Worm (Caenorhabditis elegans): ENCODE results near the gene K07E3.9.

DNA sequence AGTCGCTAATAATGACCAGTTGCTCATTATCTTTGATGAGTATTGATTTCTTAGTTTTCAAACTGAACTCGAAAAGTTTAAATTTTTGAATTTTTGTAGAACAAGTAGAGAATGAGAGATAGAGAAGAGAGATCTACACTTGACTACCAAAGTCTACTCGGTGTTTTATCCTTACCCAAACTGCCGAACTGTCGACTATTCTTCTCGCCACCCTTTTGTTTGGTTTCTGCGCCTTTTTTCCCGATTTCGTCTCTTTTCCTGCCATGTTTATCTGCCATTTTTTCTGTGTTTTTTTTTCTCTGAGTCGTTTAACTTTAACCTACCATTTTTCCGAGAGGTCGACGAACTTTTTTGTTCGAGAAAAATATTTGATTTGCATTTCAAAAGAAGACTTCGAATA lies 15.2 kb downstream of the K07E3.9 start, which contains the start of gene C02B8.12:
- no peak for TF ChIP-seq dao-5 (tag; optimal IDR thresholded peaks at IDR 0.05)
- TF ChIP-seq him-1 (tag; optimal IDR thresholded peaks at IDR 0.05): no peak
- TF ChIP-seq W03F9.2 (tag; optimal IDR thresholded peaks at IDR 0.05): no peak

Data from whole organism, L4/young adult.